Worm (Caenorhabditis elegans): Measurements from ENCODE around the gene K02C4.2.

Gene K02C4.2

ce11 chrII:8028246-8028694, 47.3 kb upstream of the K02C4.2 start (continued):
- TF ChIP-seq F33H1.4 (GFP tag; IDR thresholded peaks at IDR 0.05) (peak; percentile 38), F10E7.11 (tag; optimal IDR thresholded peaks at IDR 0.05) (peak; percentile 23), ceh-91 (GFP tag; IDR thresholded peaks at IDR 0.05) (peak; percentile 60), ztf-26 (tag; optimal IDR thresholded peaks at IDR 0.05) (peak; percentile 93), egl-18 (GFP tag; IDR thresholded peaks at IDR 0.05) (0 out of 2 replicates have a peak, but pooled peaks have one; percentile 66), let-607 (tag; optimal IDR thresholded peaks at IDR 0.05) (peak; percentile 76 to 84), aptf-3 (GFP tag; IDR thresholded peaks at IDR 0.05) (no peak)

- TF ChIP-seq dpff-1 (tag; optimal IDR thresholded peaks at IDR 0.05) (no peak), lir-1 (GFP tag; conservative IDR thresholded peaks at IDR 0.05) (no peak), efl-1 (GFP tag; optimal IDR thresholded peaks at IDR 0.05) (peak; percentile 41)
Measured at ce11 chrII:8028730-8029129, 46.8 kb upstream of the K02C4.2 start.

- TF ChIP-seq pbrm-1 (GFP tag; IDR thresholded peaks at IDR 0.05) (no peak), hlh-26 (GFP tag; conservative IDR thresholded peaks at IDR 0.05) (no peak), atf-7 (tag; optimal IDR thresholded peaks at IDR 0.05) (peak; percentile 26), nhr-80 (tag; optimal IDR thresholded peaks at IDR 0.05) (peak; percentile 94), tbp1 (GFP tag; optimal IDR thresholded peaks at IDR 0.05) (peak; percentile 5), ama-1 (optimal IDR thresholded peaks at IDR 0.05) (no peak), ama-1 (GFP tag; optimal IDR thresholded peaks at IDR 0.05) (no peak)
Measured at ce11 chrII:8032657-8033056, 42.9 kb upstream of the K02C4.2 start, which contains the start of gene nrf-6. Gene nrf-6, minus strand, starts transcription at chrII:8032708.

ce11 chrII:8034008-8034407, 41.6 kb upstream of the K02C4.2 start:
- peak; percentile 49 for TF ChIP-seq attf-5 (GFP tag; optimal IDR thresholded peaks at IDR 0.05)
- TF ChIP-seq atf-7 (tag; optimal IDR thresholded peaks at IDR 0.05) = peak; percentile 30
- peak; percentile 82 for TF ChIP-seq nhr-80 (tag; optimal IDR thresholded peaks at IDR 0.05)
- no peak for TF ChIP-seq efl-1 (GFP tag; optimal IDR thresholded peaks at IDR 0.05)
- TF ChIP-seq lin-40 (tag; optimal IDR thresholded peaks at IDR 0.05) = peak; percentile 12
- no peak for TF ChIP-seq rcor-1 (GFP tag; IDR thresholded peaks at IDR 0.05)
- TF ChIP-seq B0336.3 (GFP tag; IDR thresholded peaks at IDR 0.05) = 0 out of 2 replicates have a peak, but pooled peaks have one; percentile 48
- no peak for TF ChIP-seq snpc-1.1 (tag; optimal IDR thresholded peaks at IDR 0.05; ENCODE audit: insufficient read depth)
- TF ChIP-seq cebp-1 (GFP tag; IDR thresholded peaks at IDR 0.05) = no peak
- peak; percentile 25 for TF ChIP-seq cebp-1 (tag; optimal IDR thresholded peaks at IDR 0.05)
- TF ChIP-seq lin-54 (GFP tag; optimal IDR thresholded peaks at IDR 0.05) = peak; percentile 18
- TF ChIP-seq tbp1 (GFP tag; optimal IDR thresholded peaks at IDR 0.05) = peak; percentile 18

DNA sequence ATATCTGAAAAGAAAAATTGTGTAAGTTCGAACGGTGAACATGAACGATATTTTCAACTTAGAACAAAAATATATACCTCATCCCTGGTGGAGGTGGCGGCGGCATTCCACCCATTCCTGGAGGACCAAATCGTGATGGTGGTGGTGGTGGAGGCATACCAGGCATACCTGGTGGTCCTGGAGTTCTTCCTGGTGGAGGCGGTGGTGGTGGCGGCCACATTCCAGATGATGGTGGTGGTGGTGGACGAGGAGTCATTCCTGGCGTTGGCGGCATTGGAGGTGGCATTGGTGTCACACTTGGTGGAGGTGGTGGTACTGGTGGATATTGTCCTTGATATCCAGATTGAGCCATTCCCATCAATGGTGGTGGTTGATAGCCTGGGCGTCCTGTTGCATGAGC, 40.9 kb upstream of the K02C4.2 start:
- peak; percentile 7; the same call in 1 of the 2 replicates for TF ChIP-seq egrh-3 (GFP tag; IDR thresholded peaks at IDR 0.05)
- no peak for TF ChIP-seq sdz-38 (tag; optimal IDR thresholded peaks at IDR 0.05)
- TF ChIP-seq zfh-2 (GFP tag; conservative IDR thresholded peaks at IDR 0.05) = peak; percentile 74
- no peak for TF ChIP-seq ztf-22 (GFP tag; optimal IDR thresholded peaks at IDR 0.05)
- no peak for TF ChIP-seq C06A6.2 (GFP tag; conservative IDR thresholded peaks at IDR 0.05)
- no peak for TF ChIP-seq nfyb-1 (GFP tag; IDR thresholded peaks at IDR 0.05)
- TF ChIP-seq zim-3 (tag; optimal IDR thresholded peaks at IDR 0.05) = peak; percentile 7
- no peak for TF ChIP-seq hsf-1 (GFP tag; IDR thresholded peaks at IDR 0.05)
- TF ChIP-seq nhr-120 (GFP tag; IDR thresholded peaks at IDR 0.05) = no peak
- TF ChIP-seq snpc-3.4 (tag; optimal IDR thresholded peaks at IDR 0.05) = no peak
- TF ChIP-seq F55B11.4 (tag; optimal IDR thresholded peaks at IDR 0.05; ENCODE audit: borderline replicate concordance, insufficient read depth) = no peak

Measured in whole organism, young adult.